Worm (Caenorhabditis elegans) whole organism, L4/young adult: ENCODE measurements around the gene W03F8.4.
"Not testable (repeated sequence)": the region's sequence is repeated elsewhere in the genome, so short reads cannot be mapped to it uniquely, and the experiment has no call there.

Experiments
- W03F9.2 ChIP-seq: fragments of 150-350 bp; optimal IDR thresholded peaks from 2 replicates; lab custom pipeline; 2014; ENCODE audit warnings: missing biosample characterization, missing genetic modification characterization
- dao-5 ChIP-seq: sonication (generic microtip); optimal IDR thresholded peaks from 2 replicates; lab custom pipeline; 2016; ENCODE audit warnings: missing genotype, missing genetic modification characterization, moderate library complexity, missing compliant biosample characterization
- him-1 ChIP-seq: sonication (generic microtip); optimal IDR thresholded peaks from 2 replicates; lab custom pipeline; 2016; ENCODE audit warnings: missing genotype, missing genetic modification reagents, missing genetic modification characterization, missing compliant biosample characterization

Gene W03F8.4

ce11 chrIV:5218496-5218895 lies 34.6 kb downstream of the W03F8.4 start, which contains the start of gene nsph-4.2:
Gene nsph-4.2 (plus strand): TSS chrIV:5218796.
- not testable (repeated sequence) for TF ChIP-seq him-1, W03F9.2, dao-5 (tag; lab: Kevin White, UChicago)

- no peak for TF ChIP-seq him-1 (tag; lab: Kevin White, UChicago)
- no peak for TF ChIP-seq dao-5 (tag; lab: Kevin White, UChicago)
- TF ChIP-seq W03F9.2 (tag; lab: Kevin White, UChicago) = no peak
Measured at ce11 chrIV:5221721-5222120, 37.8 kb downstream of the W03F8.4 start.

DNA sequence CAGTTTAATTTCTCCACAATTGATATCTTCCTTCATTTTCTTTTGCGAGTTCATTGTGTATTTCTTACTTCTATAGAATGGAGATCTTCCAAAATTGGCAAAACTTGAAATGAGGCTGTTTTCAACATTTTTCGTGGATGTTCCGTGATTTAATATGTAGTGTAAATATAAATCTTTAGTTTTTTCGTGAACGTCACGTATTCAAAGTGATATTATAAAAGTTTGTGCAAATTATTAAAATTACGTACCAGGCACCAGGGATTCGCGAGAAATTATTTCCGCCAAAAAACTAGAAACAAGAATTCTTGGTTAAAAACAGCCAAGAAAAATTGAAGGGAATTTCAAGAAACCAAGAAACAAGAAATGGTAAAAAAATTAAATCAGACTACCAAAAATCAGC lies 40.3 kb downstream of the W03F8.4 start, which contains the start of gene Y59E9AL.8:
TSS of gene Y59E9AL.8 (minus strand) at position 101 of the 400 bp plus-strand sequence.
- TF ChIP-seq him-1 (tag; lab: Kevin White, UChicago) = no peak
- TF ChIP-seq dao-5 (tag; lab: Kevin White, UChicago) = no peak
- no peak for TF ChIP-seq W03F9.2 (tag; lab: Kevin White, UChicago)

DNA sequence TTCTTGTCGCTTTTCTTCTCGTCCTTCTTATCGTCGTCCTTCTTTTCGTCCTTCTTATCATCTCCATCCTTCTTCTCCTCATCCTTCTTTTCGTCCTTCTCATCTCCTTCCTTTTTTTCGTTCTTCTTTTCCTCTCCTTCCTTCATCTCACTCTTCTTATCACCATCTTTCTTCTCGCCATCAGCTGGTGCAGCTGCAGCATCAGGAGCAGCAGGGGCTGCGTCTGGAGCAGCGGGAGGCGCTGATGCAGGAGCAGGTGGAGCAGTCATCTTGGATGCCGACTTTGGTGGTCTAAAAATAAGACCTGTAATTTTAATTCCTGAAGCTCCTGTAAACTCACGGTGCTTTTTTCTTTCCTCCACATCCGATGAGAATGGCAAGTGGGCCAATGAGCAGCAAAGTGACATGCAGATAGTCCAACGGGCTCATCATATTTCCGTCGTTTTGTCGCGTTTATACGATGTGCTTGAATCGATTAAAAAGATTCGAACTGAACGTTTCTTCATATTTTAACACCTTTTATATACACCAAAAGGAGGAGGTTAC lies 41.4 kb downstream of the W03F8.4 start, which contains the start of gene cylc-1:
TSS of gene cylc-1 (minus strand) at position 496 of the 546 bp plus-strand sequence.
- not testable (repeated sequence) for TF ChIP-seq dao-5, him-1, W03F9.2 (tag; lab: Kevin White, UChicago)

DNA sequence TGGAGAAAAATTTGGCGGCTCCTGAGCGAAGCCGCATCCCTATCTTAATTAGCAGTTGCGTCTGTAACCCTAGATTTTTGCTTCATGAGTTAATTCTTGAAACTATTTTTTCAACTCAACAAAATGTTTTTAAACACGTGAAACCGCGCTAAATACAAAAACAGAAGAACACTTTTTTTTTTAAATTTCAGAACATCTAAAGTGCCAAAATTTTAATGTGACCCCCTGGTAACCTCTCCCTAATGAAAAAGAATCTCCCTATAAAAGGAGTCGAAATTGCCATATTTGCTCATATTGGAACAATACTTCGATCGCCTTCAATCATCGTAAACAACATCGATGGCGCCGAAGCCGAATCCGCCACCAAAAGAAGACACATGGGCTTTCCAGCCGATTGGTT lies 42.6 kb downstream of the W03F8.4 start, which contains the start of gene nsph-4.1:
TSS of gene nsph-4.1 (plus strand) at position 301 of the 400 bp plus-strand sequence.
- not testable (repeated sequence) for TF ChIP-seq dao-5, W03F9.2, him-1 (tag; lab: Kevin White, UChicago)

ce11 chrIV:5228619-5229018 lies 44.7 kb downstream of the W03F8.4 start, which contains the start of gene thn-6:
Gene thn-6 (plus strand): TSS chrIV:5228919.
- TF ChIP-seq W03F9.2 (tag; lab: Kevin White, UChicago) (no peak), him-1 (tag; lab: Kevin White, UChicago) (no peak), dao-5 (tag; lab: Kevin White, UChicago) (no peak)

DNA sequence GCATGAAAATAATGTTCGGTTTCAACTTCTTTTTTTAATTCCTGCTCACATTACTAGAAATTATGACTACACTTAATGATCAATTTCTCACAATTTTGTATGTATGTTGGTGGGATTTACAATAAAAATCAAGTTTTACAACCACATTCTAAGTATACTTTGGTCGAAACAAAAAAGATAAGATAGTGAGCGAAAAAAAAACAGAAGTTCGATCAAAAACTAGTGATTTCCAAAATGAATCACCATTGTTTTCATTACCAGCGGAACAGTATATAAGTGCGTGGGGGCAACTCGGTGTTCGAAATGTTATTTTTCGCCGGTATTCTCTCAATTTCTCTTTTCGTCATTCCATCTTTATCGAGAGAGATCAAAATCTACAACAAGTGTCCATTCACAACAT lies 46.6 kb downstream of the W03F8.4 start, which contains the start of gene thn-5:
TSS of gene thn-5 (plus strand) at position 301 of the 400 bp plus-strand sequence.
- TF ChIP-seq W03F9.2 (tag; lab: Kevin White, UChicago) (no peak), him-1 (tag; lab: Kevin White, UChicago) (no peak), dao-5 (tag; lab: Kevin White, UChicago) (no peak)
